Fruit fly (Drosophila melanogaster): ENCODE results near the gene CG14626.

CG14626 gene

DNA sequence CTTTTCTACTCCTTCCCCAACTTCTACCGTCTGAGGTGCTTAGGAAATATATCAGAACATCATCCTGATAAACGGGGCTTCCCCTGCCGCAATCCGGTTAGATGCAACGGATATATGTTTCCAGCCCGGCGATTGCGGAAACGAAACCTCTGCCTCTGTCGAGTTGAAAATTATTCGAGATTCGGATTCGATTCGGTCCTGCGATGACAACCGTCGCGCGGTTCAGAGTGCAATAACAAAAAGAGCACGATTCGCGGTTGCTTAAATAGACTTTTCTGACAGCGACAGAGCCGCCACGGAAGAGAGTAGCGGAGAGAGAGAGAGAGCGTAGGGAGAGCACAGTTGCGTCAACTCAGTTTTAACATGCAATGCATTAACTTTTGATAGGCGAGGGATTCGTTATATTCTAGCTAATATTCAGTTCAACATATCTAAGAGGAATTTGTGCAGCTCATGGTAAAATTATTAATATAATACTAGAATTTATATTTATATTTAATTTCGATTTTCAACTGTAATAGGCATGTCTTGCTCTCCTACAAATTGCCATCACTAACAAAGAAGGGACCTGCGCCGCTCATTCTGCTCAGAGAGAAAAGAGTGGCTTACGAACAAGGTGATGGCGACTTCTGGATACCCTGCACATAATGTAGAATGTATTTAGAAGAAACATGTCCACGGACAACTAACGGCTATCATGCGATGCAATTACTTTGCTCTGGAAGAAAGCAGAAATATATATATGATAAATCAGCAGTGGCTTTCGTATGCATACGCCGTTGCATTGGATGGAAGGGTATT, 50.4 kb downstream of the CG14626 start (continued):
- TF ChIP-seq D (optimal IDR thresholded peaks at IDR 0.05) = no peak
- TF ChIP-seq D (GFP tag; optimal IDR thresholded peaks at IDR 0.05) = peak; percentile 81
- peak; percentile 62 for TF ChIP-seq CG3847 (GFP tag; IDR thresholded peaks at IDR 0.05)
- TF ChIP-seq Myb (GFP tag; optimal IDR thresholded peaks at IDR 0.05) = peak; percentile 54
- TF ChIP-seq Sin3A (optimal IDR thresholded peaks at IDR 0.05) = no peak
- TF ChIP-seq cwo (GFP tag; optimal IDR thresholded peaks at IDR 0.05) = peak; percentile 69
- peak; percentile 69 for TF ChIP-seq da (GFP tag; optimal IDR thresholded peaks at IDR 0.05)
- TF ChIP-seq bbx (GFP tag; IDR thresholded peaks at IDR 0.05; ENCODE audit: partially characterized antibody) = peak; percentile 36; the same call in 1 of the 2 replicates
- peak; percentile 67 for TF ChIP-seq Chrac-16 (GFP tag; optimal IDR thresholded peaks at IDR 0.05)
- TF ChIP-seq CG5953 (GFP tag; IDR thresholded peaks at IDR 0.05) = no peak
- peak; percentile 77 for TF ChIP-seq CG8765 (GFP tag; IDR thresholded peaks at IDR 0.05)
- no peak for TF ChIP-seq CG2116 (GFP tag; optimal IDR thresholded peaks at IDR 0.05)
- TF ChIP-seq p53 (GFP tag; optimal IDR thresholded peaks at IDR 0.05) = no peak
- no peak for TF ChIP-seq CkIIα-i1 (GFP tag; IDR thresholded peaks at IDR 0.05)
- peak; percentile 64 for TF ChIP-seq CG9215 (GFP tag; IDR thresholded peaks at IDR 0.05)
- TF ChIP-seq pum (GFP tag; optimal IDR thresholded peaks at IDR 0.05) = peak; percentile 81
- peak; percentile 51; the same call in 1 of the 2 replicates for TF ChIP-seq CG11696 (GFP tag; IDR thresholded peaks at IDR 0.05)
- TF ChIP-seq corto (GFP tag; optimal IDR thresholded peaks at IDR 0.05) = no peak
- TF ChIP-seq CG10147 (GFP tag; optimal IDR thresholded peaks at IDR 0.05) = peak; percentile 77
- peak; percentile 48 for TF ChIP-seq Camta (GFP tag; optimal IDR thresholded peaks at IDR 0.05)
- peak; percentile 84 for TF ChIP-seq grau (tag; optimal IDR thresholded peaks at IDR 0.05)
- TF ChIP-seq ewg (GFP tag; optimal IDR thresholded peaks at IDR 0.05) = peak; percentile 88
- TF ChIP-seq CG7745 (tag; optimal IDR thresholded peaks at IDR 0.05) = no peak
- TF ChIP-seq schlank (tag; optimal IDR thresholded peaks at IDR 0.05) = peak; percentile 39
- peak; percentile 79 for TF ChIP-seq Dek (tag; optimal IDR thresholded peaks at IDR 0.05)
- TF ChIP-seq stc (GFP tag; IDR thresholded peaks at IDR 0.05) = peak; percentile 73
- no peak for TF ChIP-seq Dref (GFP tag; IDR thresholded peaks at IDR 0.05)
- peak; percentile 61 for TF ChIP-seq CG2202 (tag; optimal IDR thresholded peaks at IDR 0.05)
- peak; percentile 97 for TF ChIP-seq Med (GFP tag)
- peak; percentile 77 for TF ChIP-seq CG15514 (GFP tag; optimal IDR thresholded peaks at IDR 0.05)
- peak; percentile 43 for TF ChIP-seq CG12942 (GFP tag; optimal IDR thresholded peaks at IDR 0.05)
- TF ChIP-seq CG15601 (tag; optimal IDR thresholded peaks at IDR 0.05) = peak; percentile 71
- TF ChIP-seq CG31365 (tag; optimal IDR thresholded peaks at IDR 0.05) = peak; percentile 54
- TF ChIP-seq dati (GFP tag; IDR thresholded peaks at IDR 0.05) = peak; percentile 64
- peak; percentile 97 for TF ChIP-seq row (GFP tag; IDR thresholded peaks at IDR 0.05)
- 0 out of 2 replicates have a peak, but pooled peaks have one; percentile 48 for TF ChIP-seq CG10321 (GFP tag; IDR thresholded peaks at IDR 0.05)
- peak; percentile 80 for TF ChIP-seq CG30431 (GFP tag; optimal IDR thresholded peaks at IDR 0.05)
- peak; percentile 75 for TF ChIP-seq Abd-B (GFP tag; optimal IDR thresholded peaks at IDR 0.05)
- peak; percentile 55 to 78 for TF ChIP-seq chif (GFP tag; optimal IDR thresholded peaks at IDR 0.05)
- TF ChIP-seq dan (GFP tag; IDR thresholded peaks at IDR 0.05) = peak; percentile 35; the same call in 1 of the 2 replicates
- peak; percentile 67 for TF ChIP-seq CG4707 (GFP tag; optimal IDR thresholded peaks at IDR 0.05)
- TF ChIP-seq CG14050 (GFP tag; IDR thresholded peaks at IDR 0.05) = peak; percentile 78
- peak; percentile 75 for TF ChIP-seq Oaz (GFP tag; IDR thresholded peaks at IDR 0.05)
- peak; percentile 65 for TF ChIP-seq sim (GFP tag; IDR thresholded peaks at IDR 0.05)
- no peak for TF ChIP-seq CG4617 (GFP tag; optimal IDR thresholded peaks at IDR 0.05; ENCODE audit: borderline replicate concordance)
- peak; percentile 22 for TF ChIP-seq CG13123 (GFP tag; optimal IDR thresholded peaks at IDR 0.05)
- TF ChIP-seq CG4820 (GFP tag; optimal IDR thresholded peaks at IDR 0.05) = peak; percentile 60
- TF ChIP-seq CG3163 (GFP tag; optimal IDR thresholded peaks at IDR 0.05) = peak; percentile 52
- peak; percentile 75 for TF ChIP-seq CG16815 (GFP tag; optimal IDR thresholded peaks at IDR 0.05)
- no peak for TF ChIP-seq abd-A (tag; optimal IDR thresholded peaks at IDR 0.05)

All from whole organism, embryonic.